Worm (Caenorhabditis elegans) whole organism, L4 larva: Measurements from ENCODE around the gene col-163.

ENCODE experiments used
- F44E2.7 ChIP-seq: fragments of 200-800 bp; sonication (Bioruptor generic); IDR thresholded peaks from 2 replicates; pipeline ENCODE4 v2.1.2; 2022; ENCODE audit warnings: missing genetic modification characterization, missing compliant biosample characterization
- ZK337.2 ChIP-seq: fragments of 200-800 bp; sonication (Bioruptor generic); IDR thresholded peaks from 2 replicates; pipeline ENCODE4 v1.3.6; 2022; ENCODE audit warnings: missing genetic modification reagents, missing genetic modification characterization, missing compliant biosample characterization
- ama-1 ChIP-seq: fragments of 150-350 bp; optimal IDR thresholded peaks from 2 replicates; lab custom pipeline; 2014; ENCODE audit warnings: inconsistent platforms, mixed read lengths
- arid-1 ChIP-seq: fragments of 200-800 bp; sonication (Bioruptor generic); conservative IDR thresholded peaks from 2 replicates; pipeline ENCODE4 v1.3.6; 2022; ENCODE audit warnings: missing genetic modification reagents, missing genetic modification characterization, missing compliant biosample characterization
- ceh-32 ChIP-seq: sonication (generic microtip); optimal IDR thresholded peaks from 2 replicates; lab custom pipeline; 2016; ENCODE audit warnings: mild to moderate bottlenecking, missing genetic modification characterization, missing compliant biosample characterization; ENCODE audit not compliant: poor library complexity
- ceh-62 ChIP-seq: sonication (generic microtip); optimal IDR thresholded peaks from 2 replicates; lab custom pipeline; 2017; ENCODE audit warnings: missing biosample characterization, missing genetic modification characterization
- ceh-82 ChIP-seq: sonication (generic microtip); optimal IDR thresholded peaks from 2 replicates; lab custom pipeline; 2017; ENCODE audit warnings: missing biosample characterization, missing genetic modification characterization
- daf-16 ChIP-seq, 3 experiments: sonication (generic microtip); optimal IDR thresholded peaks; 2 replicates each; lab custom pipeline; 2016 to 2017; ENCODE audit warnings: missing genetic modification characterization in 3 of 3, missing genetic modification reagents in 3 of 3, mild to moderate bottlenecking in 2 of 3, missing compliant biosample characterization in 2 of 3, missing biosample characterization in 1 of 3, moderate library complexity in 1 of 3
- daf-19 ChIP-seq: fragments of 200-800 bp; sonication (Bioruptor generic); conservative IDR thresholded peaks from 2 replicates; pipeline ENCODE4 v1.3.6; 2022; ENCODE audit warnings: missing genetic modification characterization, missing compliant biosample characterization
- daf-8 ChIP-seq: fragments of 200-800 bp; sonication (Bioruptor generic); IDR thresholded peaks from 2 replicates; pipeline ENCODE4 v1.3.6; 2022; ENCODE audit warnings: missing genetic modification characterization, missing compliant biosample characterization
- duxl-1 ChIP-seq: sonication (generic microtip); optimal IDR thresholded peaks from 2 replicates; lab custom pipeline; 2016; ENCODE audit warnings: mild to moderate bottlenecking, missing genetic modification characterization, moderate library complexity, missing compliant biosample characterization; ENCODE audit not compliant: poor library complexity
- dve-1 ChIP-seq: sonication (generic microtip); optimal IDR thresholded peaks from 2 replicates; lab custom pipeline; 2017; ENCODE audit warnings: antibody characterized with exemption, mild to moderate bottlenecking, missing genetic modification characterization, missing compliant biosample characterization; ENCODE audit not compliant: insufficient read depth
- egl-43 ChIP-seq: fragments of 200-800 bp; sonication (Bioruptor generic); IDR thresholded peaks from 2 replicates; pipeline ENCODE4 v1.3.6; 2022; ENCODE audit warnings: missing genetic modification reagents, missing genetic modification characterization, missing compliant biosample characterization
- hif-1 ChIP-seq, 2 experiments: sonication (generic microtip); optimal IDR thresholded peaks; 2 replicates each; lab custom pipeline; 2016 to 2017; ENCODE audit warnings: missing compliant biosample characterization in 2 of 2, missing genetic modification characterization in 2 of 2, missing genetic modification reagents in 2 of 2, missing genotype in 2 of 2, mild to moderate bottlenecking in 1 of 2
- lin-29 ChIP-seq: fragments of 200-800 bp; sonication (Bioruptor generic); IDR thresholded peaks from 2 replicates; pipeline ENCODE4 v1.3.6; 2022; ENCODE audit warnings: missing genetic modification reagents, missing genetic modification characterization, missing compliant biosample characterization
- mxl-2 ChIP-seq: fragments of 200-800 bp; sonication (Bioruptor generic); conservative IDR thresholded peaks from 2 replicates; pipeline ENCODE4 v1.3.6; 2022; ENCODE audit warnings: missing genetic modification reagents, missing genetic modification characterization, missing compliant biosample characterization
- nhr-102 ChIP-seq: sonication (generic microtip); optimal IDR thresholded peaks from 2 replicates; lab custom pipeline; 2016; ENCODE audit warnings: mild to moderate bottlenecking, missing genetic modification characterization, moderate library complexity, missing compliant biosample characterization
- nhr-42 ChIP-seq: fragments of 200-800 bp; sonication (Bioruptor generic); IDR thresholded peaks from 2 replicates; pipeline ENCODE4 v1.3.6; 2022; ENCODE audit warnings: missing genetic modification characterization, missing compliant biosample characterization
- nhr-48 ChIP-seq: sonication (generic microtip); optimal IDR thresholded peaks from 2 replicates; lab custom pipeline; 2016; ENCODE audit warnings: mild to moderate bottlenecking, missing genetic modification characterization, missing compliant biosample characterization
- nhr-76 ChIP-seq: fragments of 150-350 bp; optimal IDR thresholded peaks from 2 replicates; lab custom pipeline; 2014; ENCODE audit warnings: missing biosample characterization, missing genetic modification characterization
- pha-4 ChIP-seq, 2 experiments: fragments of 150-350 bp in 1 of 2; fragments of 200-800 bp in 1 of 2; sonication (Bioruptor generic) in 1 of 2; IDR thresholded peaks in 1 of 2; optimal IDR thresholded peaks in 1 of 2; 2 replicates each; pipeline versions ENCODE4 v1.3.6 to Lab custom; 2014 to 2022; ENCODE audit warnings: missing genetic modification characterization in 2 of 2, missing genetic modification reagents in 2 of 2, missing biosample characterization in 1 of 2, missing compliant biosample characterization in 1 of 2
- php-3 ChIP-seq: fragments of 200-800 bp; sonication (Bioruptor generic); IDR thresholded peaks from 2 replicates; pipeline ENCODE4 v1.3.6; 2022; ENCODE audit warnings: missing genetic modification reagents, missing genetic modification characterization, missing compliant biosample characterization
- set-16 ChIP-seq: fragments of 200-800 bp; sonication (Bioruptor generic); IDR thresholded peaks from 2 replicates; pipeline ENCODE4 v1.3.6; 2022; ENCODE audit warnings: missing genetic modification reagents, missing genetic modification characterization, missing compliant biosample characterization
- tag-97 ChIP-seq: fragments of 200-800 bp; sonication (Bioruptor generic); IDR thresholded peaks from 2 replicates; pipeline ENCODE4 v1.3.6; 2022; ENCODE audit warnings: missing genetic modification characterization, missing compliant biosample characterization
- tra-1 ChIP-seq: fragments of 200-800 bp; sonication (Bioruptor generic); IDR thresholded peaks from 2 replicates; pipeline ENCODE4 v1.3.6; 2022; ENCODE audit warnings: missing genetic modification reagents, missing genetic modification characterization, missing compliant biosample characterization
- unc-62 ChIP-seq, 3 experiments: fragments of 150-350 bp in 1 of 3; sonication (generic microtip); optimal IDR thresholded peaks in 2 of 3; peaks in 1 of 3; 1 replicate in 1 of 3; 2 replicates in 2 of 3; lab custom pipeline; 2014 to 2017; ENCODE audit warnings: missing biosample characterization in 3 of 3, missing genetic modification characterization in 3 of 3, missing genetic modification reagents in 3 of 3, missing genotype in 1 of 3
- ztf-11 ChIP-seq: fragments of 150-350 bp; optimal IDR thresholded peaks from 2 replicates; lab custom pipeline; 2014; ENCODE audit warnings: missing biosample characterization, missing genetic modification characterization

The col-163 gene

ce11 chrV:20600704-20601103 lies 809 bp downstream of the col-163 start:
- 0 out of 2 replicates have a peak, but pooled peaks have one; percentile 31 for TF ChIP-seq F44E2.7 (GFP tag; lab: Robert Waterston, UW)
- peak; percentile 76; the same call in 1 of the 2 replicates for TF ChIP-seq set-16 (GFP tag; lab: Robert Waterston, UW)
- TF ChIP-seq mxl-2 (GFP tag; lab: Robert Waterston, UW): no peak

- TF ChIP-seq unc-62 (GFP tag; optimal IDR thresholded peaks at IDR 0.05 in 1 of 2; lab: Kevin White, UChicago) (peak in 1 of 2 experiments; percentile 14), unc-62 (tag; optimal IDR thresholded peaks at IDR 0.05; lab: Kevin White, UChicago) (no peak), hif-1 (tag; optimal IDR thresholded peaks at IDR 0.05; lab: Kevin White, UChicago) (no peak)
- TF ChIP-seq, all 104 proteins: peak for 1
These were observed 3.1 kb downstream of the col-163 start, which contains the start of gene ttr-11 for ce11 chrV:20603014-20603413. TSS of gene ttr-11 (plus strand) at chrV:20603314.

- TF ChIP-seq set-16 (GFP tag; lab: Robert Waterston, UW) (peak; percentile 86), ZK337.2 (GFP tag; lab: Robert Waterston, UW) (no peak), daf-8 (no peak), F44E2.7 (GFP tag; lab: Robert Waterston, UW) (0 out of 2 replicates have a peak, but pooled peaks have one; percentile 69), daf-16 (GFP tag; optimal IDR thresholded peaks at IDR 0.05; lab: Kevin White, UChicago) (no peak), daf-16 (tag; optimal IDR thresholded peaks at IDR 0.05; lab: Kevin White, UChicago) (no peak), nhr-42 (GFP tag; lab: Robert Waterston, UW) (0 out of 2 replicates have a peak, but pooled peaks have one; percentile 35), egl-43 (GFP tag; lab: Robert Waterston, UW) (0 out of 2 replicates have a peak, but pooled peaks have one; percentile 36)
These were observed 4.8 kb downstream of the col-163 start, which contains the start of gene ttr-57 for ce11 chrV:20604606-20605155. TSS of gene ttr-57 (plus strand) at chrV:20605105.

ce11 chrV:20606617-20607016 lies 6.7 kb downstream of the col-163 start, which contains the start of gene F46B3.23:
TSS of gene F46B3.23 (minus strand) at chrV:20606717.
- no peak for TF ChIP-seq ceh-62 (tag; lab: Kevin White, UChicago)
- TF ChIP-seq daf-19 (GFP tag; lab: Robert Waterston, UW): no peak
- no peak for TF ChIP-seq ceh-82
- TF ChIP-seq dve-1 (tag; lab: Kevin White, UChicago): no peak
- TF ChIP-seq nhr-48 (tag; lab: Kevin White, UChicago): no peak
- TF ChIP-seq tra-1 (GFP tag; lab: Robert Waterston, UW): no peak

ce11 chrV:20608688-20609087 lies 8.8 kb downstream of the col-163 start, which contains the start of gene ttr-12:
TSS of gene ttr-12 (minus strand) at chrV:20608788.
- TF ChIP-seq nhr-48 (tag; lab: Kevin White, UChicago) (peak; percentile 65), nhr-76 (tag; lab: Kevin White, UChicago) (no peak)

DNA sequence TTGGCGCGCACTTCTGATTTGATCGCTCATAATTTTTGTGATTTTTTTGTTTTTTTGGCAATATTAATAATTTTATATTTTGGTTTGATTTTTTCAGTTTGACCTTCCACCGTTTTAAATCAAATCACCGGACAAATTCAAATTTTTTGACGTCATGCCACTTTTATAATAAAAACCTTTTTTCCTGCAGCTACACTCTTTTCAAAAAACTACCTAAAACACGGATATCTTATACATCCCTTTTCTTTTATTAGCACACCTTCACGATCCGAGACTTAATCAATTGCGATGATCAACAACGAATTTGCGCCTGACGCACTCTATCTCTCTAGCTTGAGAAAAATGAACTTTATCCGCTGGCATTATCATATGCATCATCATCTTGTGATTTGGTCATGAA lies 9.6 kb downstream of the col-163 start, which contains the start of gene grd-2:
TSS of gene grd-2 (plus strand) at position 301 of the 400 bp plus-strand sequence.
- no peak for TF ChIP-seq pha-4 (GFP tag; IDR thresholded peaks at IDR 0.05; lab: Robert Waterston, UW)
- TF ChIP-seq pha-4 (tag; optimal IDR thresholded peaks at IDR 0.05; lab: Kevin White, UChicago): no peak
- TF ChIP-seq unc-62 (GFP tag; optimal IDR thresholded peaks at IDR 0.05 in 1 of 2; lab: Kevin White, UChicago): peak in 1 of 2 experiments; percentile 81
- no peak for TF ChIP-seq unc-62 (tag; optimal IDR thresholded peaks at IDR 0.05; lab: Kevin White, UChicago)

DNA sequence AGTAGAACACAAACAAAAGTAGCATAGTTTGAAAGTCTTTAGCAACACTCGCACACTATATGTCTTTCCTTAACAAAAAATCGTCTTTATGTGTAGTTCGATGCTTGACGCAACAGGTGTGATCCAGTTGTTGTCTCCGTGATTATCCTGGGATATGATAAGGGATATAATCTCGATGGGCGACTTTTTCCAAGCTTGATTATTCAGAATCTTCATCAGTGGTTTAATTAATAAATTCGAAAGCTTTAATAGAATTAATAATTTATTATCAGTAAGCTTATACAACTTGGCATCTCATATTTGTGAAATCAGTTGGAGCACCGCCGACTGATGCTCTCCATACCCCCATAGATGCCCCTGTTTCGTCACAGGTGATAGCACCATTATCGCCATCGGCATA lies 18.7 kb downstream of the col-163 start, which contains the start of gene F46B3.7:
TSS of gene F46B3.7 (minus strand) at position 101 of the 400 bp plus-strand sequence.
- TF ChIP-seq arid-1 (GFP tag; lab: Robert Waterston, UW) (no peak), tag-97 (GFP tag; lab: Robert Waterston, UW) (no peak), duxl-1 (tag; lab: Kevin White, UChicago) (no peak), daf-8 (no peak), ztf-11 (no peak), nhr-102 (tag; lab: Kevin White, UChicago) (no peak), ama-1 (lab: Kevin White, UChicago) (no peak), ceh-32 (no peak), nhr-42 (GFP tag; lab: Robert Waterston, UW) (no peak), lin-29 (GFP tag; lab: Robert Waterston, UW) (no peak), php-3 (GFP tag; lab: Robert Waterston, UW) (no peak)
